Worm (Caenorhabditis elegans) whole organism, midembryonic: Measurements from ENCODE around the gene ZC477.3.
A peak's percentile ranks its signal among the peaks of the same experiment; 100 is the strongest.

Source experiments
- T22C8.4 ChIP-seq: fragments of 200-800 bp; sonication (Bioruptor generic); IDR thresholded peaks from 2 replicates; pipeline ENCODE4 v1.3.6; 2022; ENCODE audit warnings: missing genetic modification characterization, missing compliant biosample characterization
- cog-1 ChIP-seq: sonication (generic microtip); optimal IDR thresholded peaks from 2 replicates; lab custom pipeline; 2016; ENCODE audit warnings: missing genetic modification characterization, missing compliant biosample characterization
- flt-1 ChIP-seq: fragments of 200-800 bp; sonication (Bioruptor generic); IDR thresholded peaks from 2 replicates; pipeline ENCODE4 v1.3.6; 2022; ENCODE audit warnings: missing genetic modification characterization, missing compliant biosample characterization
- klf-2 ChIP-seq: fragments of 200-800 bp; sonication (Bioruptor generic); conservative IDR thresholded peaks from 2 replicates; pipeline ENCODE4 v1.3.6; 2022; ENCODE audit warnings: missing genetic modification reagents, missing genetic modification characterization, missing compliant biosample characterization
- med-1 ChIP-seq: sonication (generic microtip); optimal IDR thresholded peaks from 2 replicates; lab custom pipeline; 2017; ENCODE audit warnings: missing genetic modification characterization, mild to moderate bottlenecking, missing compliant biosample characterization, antibody characterized with exemption, missing genetic modification reagents; ENCODE audit not compliant: insufficient read depth
- ref-1 ChIP-seq: fragments of 200-800 bp; sonication (Bioruptor generic); conservative IDR thresholded peaks from 2 replicates; pipeline ENCODE4 v1.3.6; 2022; ENCODE audit warnings: missing genetic modification reagents, missing genetic modification characterization, missing compliant biosample characterization
- tab-1 ChIP-seq: fragments of 200-800 bp; sonication (Bioruptor generic); IDR thresholded peaks from 2 replicates; pipeline ENCODE4 v1.3.6; 2022; ENCODE audit warnings: missing genetic modification characterization, missing compliant biosample characterization
- ztf-23 ChIP-seq: fragments of 200-800 bp; sonication (Bioruptor generic); IDR thresholded peaks from 2 replicates; pipeline ENCODE4 v1.3.6; 2022; ENCODE audit warnings: missing genetic modification reagents, missing genetic modification characterization, missing compliant biosample characterization
- ztf-29 ChIP-seq: fragments of 200-800 bp; sonication (Bioruptor generic); IDR thresholded peaks from 2 replicates; pipeline ENCODE4 v1.3.6; 2022; ENCODE audit warnings: missing genetic modification reagents, missing genetic modification characterization, missing compliant biosample characterization

The ZC477.3 gene

ce11 chrIV:7103211-7103679 lies at the start of gene ZC477.3, which contains the start of gene rde-8:
TSS of gene ZC477.3 (plus strand) at chrIV:7103492.
TSS of gene rde-8 (minus strand) at chrIV:7103261.
- TF ChIP-seq T22C8.4 (GFP tag; lab: Robert Waterston, UW) (0 out of 2 replicates have a peak, but pooled peaks have one; percentile 12), klf-2 (no peak)

- TF ChIP-seq med-1 (GFP tag; lab: Kevin White, UChicago) (no peak), cog-1 (no peak), T22C8.4 (GFP tag; lab: Robert Waterston, UW) (no peak), tab-1 (GFP tag; lab: Robert Waterston, UW) (no peak), klf-2 (no peak), flt-1 (GFP tag; lab: Robert Waterston, UW) (no peak), ref-1 (no peak), ztf-23 (GFP tag; lab: Robert Waterston, UW) (no peak), ztf-29 (no peak)
Observed at ce11 chrIV:7057677-7058076, 45.6 kb upstream of the ZC477.3 start, which contains the start of gene srx-50. TSS of gene srx-50 (plus strand) at chrIV:7057977.

ce11 chrIV:7062697-7063096 lies 40.6 kb upstream of the ZC477.3 start:
- TF ChIP-seq ztf-29 = no peak
- TF ChIP-seq tab-1 (GFP tag; lab: Robert Waterston, UW) = no peak

ce11 chrIV:7065022-7065421 lies 38.3 kb upstream of the ZC477.3 start, which contains the start of gene Y43B11AL.1:
TSS of gene Y43B11AL.1 (plus strand) at chrIV:7065322.
- TF ChIP-seq ref-1 (no peak), T22C8.4 (GFP tag; lab: Robert Waterston, UW) (no peak)

- TF ChIP-seq cog-1 (no peak), klf-2 (no peak), tab-1 (GFP tag; lab: Robert Waterston, UW) (no peak), flt-1 (GFP tag; lab: Robert Waterston, UW) (no peak), ztf-29 (no peak), ztf-23 (GFP tag; lab: Robert Waterston, UW) (no peak)
Observed at ce11 chrIV:7067446-7067845, 35.8 kb upstream of the ZC477.3 start.

ce11 chrIV:7072110-7072509 lies 31.2 kb upstream of the ZC477.3 start, which contains the start of gene srg-48:
TSS of gene srg-48 (plus strand) at chrIV:7072410.
- no peak for TF ChIP-seq med-1 (GFP tag; lab: Kevin White, UChicago)
- TF ChIP-seq cog-1 = no peak
- no peak for TF ChIP-seq tab-1 (GFP tag; lab: Robert Waterston, UW)
- no peak for TF ChIP-seq ztf-23 (GFP tag; lab: Robert Waterston, UW)
- no peak for TF ChIP-seq ztf-29
- no peak for TF ChIP-seq ref-1
- TF ChIP-seq T22C8.4 (GFP tag; lab: Robert Waterston, UW) = no peak

- TF ChIP-seq ztf-29 = no peak
- TF ChIP-seq klf-2 = no peak
- TF ChIP-seq T22C8.4 (GFP tag; lab: Robert Waterston, UW) = no peak
- TF ChIP-seq flt-1 (GFP tag; lab: Robert Waterston, UW) = no peak
- no peak for TF ChIP-seq cog-1
- TF ChIP-seq ref-1 = no peak
- no peak for TF ChIP-seq tab-1 (GFP tag; lab: Robert Waterston, UW)
- TF ChIP-seq ztf-23 (GFP tag; lab: Robert Waterston, UW) = no peak
- no peak for TF ChIP-seq med-1 (GFP tag; lab: Kevin White, UChicago)
Observed at ce11 chrIV:7075063-7075462, 28.2 kb upstream of the ZC477.3 start, which contains the start of gene srg-50. TSS of gene srg-50 (minus strand) at chrIV:7075163.

ce11 chrIV:7081214-7081613 lies 22.1 kb upstream of the ZC477.3 start, which contains the start of gene Y43B11AR.1:
TSS of gene Y43B11AR.1 (plus strand) at chrIV:7081514.
- no peak for TF ChIP-seq T22C8.4 (GFP tag; lab: Robert Waterston, UW)
- TF ChIP-seq med-1 (GFP tag; lab: Kevin White, UChicago) = no peak
- no peak for TF ChIP-seq klf-2
- TF ChIP-seq tab-1 (GFP tag; lab: Robert Waterston, UW) = no peak

- no peak for TF ChIP-seq T22C8.4 (GFP tag; lab: Robert Waterston, UW)
- TF ChIP-seq ztf-29 = no peak
- TF ChIP-seq flt-1 (GFP tag; lab: Robert Waterston, UW) = peak; percentile 32; the same call in 1 of the 2 replicates
- TF ChIP-seq cog-1 = no peak
Observed at ce11 chrIV:7083382-7083784, 19.9 kb upstream of the ZC477.3 start, which contains the start of gene Y43B11AR.3. TSS of gene Y43B11AR.3 (minus strand) at chrIV:7083716.

ce11 chrIV:7083976-7084375 lies 19.3 kb upstream of the ZC477.3 start:
- no peak for TF ChIP-seq ztf-29
- no peak for TF ChIP-seq T22C8.4 (GFP tag; lab: Robert Waterston, UW)
- no peak for TF ChIP-seq flt-1 (GFP tag; lab: Robert Waterston, UW)
- no peak for TF ChIP-seq klf-2
- no peak for TF ChIP-seq cog-1

ce11 chrIV:7084632-7085160 lies 18.6 kb upstream of the ZC477.3 start, which contains the start of gene rps-4:
TSS of gene rps-4 (minus strand) at chrIV:7084682.
- no peak for TF ChIP-seq ztf-29
- TF ChIP-seq klf-2 = no peak
- TF ChIP-seq cog-1 = peak; percentile 61
- TF ChIP-seq tab-1 (GFP tag; lab: Robert Waterston, UW) = no peak
- TF ChIP-seq ztf-23 (GFP tag; lab: Robert Waterston, UW) = no peak
- no peak for TF ChIP-seq T22C8.4 (GFP tag; lab: Robert Waterston, UW)
- TF ChIP-seq flt-1 (GFP tag; lab: Robert Waterston, UW) = peak; percentile 83
- TF ChIP-seq ref-1 = no peak
- no peak for TF ChIP-seq med-1 (GFP tag; lab: Kevin White, UChicago)
